Fruit fly (Drosophila melanogaster) whole organism, adult: ENCODE data around the gene stac.

Experiments
- CG11617 ChIP-seq: fragments of 200-800 bp; sonication (Bioruptor generic); optimal IDR thresholded peaks from 2 replicates; lab custom pipeline; 2017; ENCODE audit warnings: mild to moderate bottlenecking, missing biosample characterization, missing genetic modification reagents, missing genetic modification characterization
- CG12768 ChIP-seq: fragments of 200-800 bp; sonication (Bioruptor generic); optimal IDR thresholded peaks from 2 replicates; lab custom pipeline; 2017; ENCODE audit warnings: missing biosample characterization, missing genetic modification characterization, mild to moderate bottlenecking, moderate library complexity, missing genetic modification reagents
- CG14711 ChIP-seq: fragments of 200-800 bp; sonication (Bioruptor generic); optimal IDR thresholded peaks from 2 replicates; lab custom pipeline; 2018; ENCODE audit warnings: missing biosample characterization, mild to moderate bottlenecking, missing genetic modification characterization, moderate library complexity
- CG1620 ChIP-seq: fragments of 200-800 bp; sonication (Bioruptor generic); optimal IDR thresholded peaks from 2 replicates; lab custom pipeline; 2016; ENCODE audit warnings: missing biosample characterization, missing genetic modification characterization
- CG33017 ChIP-seq: fragments of 200-800 bp; sonication (Bioruptor generic); optimal IDR thresholded peaks from 2 replicates; lab custom pipeline; 2018; ENCODE audit warnings: missing biosample characterization, mild to moderate bottlenecking, missing genetic modification characterization, moderate library complexity
- CG5204 ChIP-seq: fragments of 200-800 bp; sonication (Bioruptor generic); optimal IDR thresholded peaks from 2 replicates; lab custom pipeline; 2016; ENCODE audit warnings: missing biosample characterization, missing genetic modification characterization
- CG7045 ChIP-seq: fragments of 200-800 bp; sonication (Bioruptor generic); optimal IDR thresholded peaks from 2 replicates; lab custom pipeline; 2017; ENCODE audit warnings: missing biosample characterization, mild to moderate bottlenecking, missing genetic modification characterization
- CG7101 ChIP-seq: fragments of 200-800 bp; sonication (Bioruptor generic); optimal IDR thresholded peaks from 2 replicates; lab custom pipeline; 2018; ENCODE audit warnings: missing biosample characterization, mild to moderate bottlenecking, missing genetic modification characterization, moderate library complexity
- Clk ChIP-seq: fragments of 200-800 bp; sonication (Bioruptor generic); optimal IDR thresholded peaks from 2 replicates; lab custom pipeline; 2017; ENCODE audit warnings: missing biosample characterization, missing genetic modification characterization
- Crg-1 ChIP-seq: fragments of 200-800 bp; sonication (Bioruptor generic); optimal IDR thresholded peaks from 2 replicates; lab custom pipeline; 2016; ENCODE audit warnings: missing biosample characterization, missing genetic modification characterization
- Hr96 ChIP-seq: fragments of 200-800 bp; sonication (Bioruptor generic); optimal IDR thresholded peaks from 2 replicates; lab custom pipeline; 2016; ENCODE audit warnings: missing biosample characterization, missing genetic modification characterization
- Mnt ChIP-seq: fragments of 200-800 bp; sonication (Bioruptor generic); optimal IDR thresholded peaks from 2 replicates; lab custom pipeline; 2016; ENCODE audit warnings: missing biosample characterization, mild to moderate bottlenecking, missing genetic modification characterization
- bab1 ChIP-seq: fragments of 200-800 bp; sonication (Bioruptor generic); optimal IDR thresholded peaks from 3 replicates; lab custom pipeline; 2019; ENCODE audit warnings: missing biosample characterization, mild to moderate bottlenecking, missing genetic modification characterization, moderate library complexity
- cic ChIP-seq: fragments of 200-800 bp; sonication (Bioruptor generic); optimal IDR thresholded peaks from 2 replicates; lab custom pipeline; 2017; ENCODE audit warnings: missing biosample characterization, mild to moderate bottlenecking, missing genetic modification characterization, moderate library complexity
- cnc ChIP-seq, 2 experiments: fragments of >200 bp; optimal IDR thresholded peaks; 2 replicates each; lab custom pipeline; 2017
- kay ChIP-seq: fragments of 200-800 bp; sonication (Bioruptor generic); peaks from one replicate; lab custom pipeline; 2016; ENCODE audit warnings: missing biosample characterization, missing genetic modification characterization, borderline replicate concordance
- ovo ChIP-seq: fragments of 200-800 bp; sonication (Bioruptor generic); optimal IDR thresholded peaks from 2 replicates; lab custom pipeline; 2016; ENCODE audit warnings: missing biosample characterization, missing genetic modification characterization
- pad ChIP-seq: fragments of 200-800 bp; sonication (Bioruptor generic); optimal IDR thresholded peaks from 3 replicates; lab custom pipeline; 2017; ENCODE audit warnings: missing biosample characterization, missing genetic modification characterization, mild to moderate bottlenecking, moderate library complexity, missing genetic modification reagents
- tj ChIP-seq: fragments of 200-800 bp; sonication (Bioruptor generic); optimal IDR thresholded peaks from 3 replicates; lab custom pipeline; 2017; ENCODE audit warnings: missing biosample characterization, mild to moderate bottlenecking, missing genetic modification characterization, moderate library complexity
- toe ChIP-seq: fragments of 200-800 bp; sonication (Bioruptor generic); optimal IDR thresholded peaks from 2 replicates; lab custom pipeline; 2016; ENCODE audit warnings: missing biosample characterization, missing genetic modification characterization

The stac gene

dm6 chr3R:25082348-25082747, 26.3 kb downstream of the stac start, which contains the start of gene fd96Ca:
fd96Ca (plus strand) TSS chr3R:25082684.
- no peak for TF ChIP-seq Mnt
- no peak for TF ChIP-seq CG14711 (tag; lab: Kevin White, UChicago)
- no peak for TF ChIP-seq CG11617 (GFP tag; lab: Kevin White, UChicago)
- TF ChIP-seq CG7101, result no peak
- TF ChIP-seq cnc (optimal IDR thresholded peaks at IDR 0.05; lab: Kevin White, UChicago), result no peak
- TF ChIP-seq CG7045, result no peak
- TF ChIP-seq Hr96 (GFP tag; lab: Kevin White, UChicago), result no peak
- TF ChIP-seq Clk, result no peak
- no peak for TF ChIP-seq kay (GFP tag; lab: Kevin White, UChicago)
- TF ChIP-seq cic (GFP tag; lab: Kevin White, UChicago), result no peak
- no peak for TF ChIP-seq tj (GFP tag; lab: Kevin White, UChicago)
- TF ChIP-seq ovo, result no peak
- no peak for TF ChIP-seq CG5204 (GFP tag; lab: Kevin White, UChicago)
- TF ChIP-seq bab1 (GFP tag; lab: Kevin White, UChicago), result no peak
- no peak for TF ChIP-seq CG12768 (GFP tag; lab: Kevin White, UChicago)
- no peak for TF ChIP-seq Crg-1 (GFP tag; lab: Kevin White, UChicago)
- TF ChIP-seq toe (GFP tag; lab: Kevin White, UChicago), result no peak
- TF ChIP-seq CG33017 (tag; lab: Kevin White, UChicago), result no peak
- TF ChIP-seq pad (GFP tag; lab: Kevin White, UChicago), result no peak

- no peak for TF ChIP-seq Crg-1 (GFP tag; lab: Kevin White, UChicago)
- no peak for TF ChIP-seq cnc (optimal IDR thresholded peaks at IDR 0.05; lab: Kevin White, UChicago)
- no peak for TF ChIP-seq toe (GFP tag; lab: Kevin White, UChicago)
- TF ChIP-seq CG14711 (tag; lab: Kevin White, UChicago), result no peak
- TF ChIP-seq pad (GFP tag; lab: Kevin White, UChicago), result no peak
- TF ChIP-seq tj (GFP tag; lab: Kevin White, UChicago), result no peak
- TF ChIP-seq kay (GFP tag; lab: Kevin White, UChicago), result no peak
- TF ChIP-seq bab1 (GFP tag; lab: Kevin White, UChicago), result no peak
- TF ChIP-seq CG33017 (tag; lab: Kevin White, UChicago), result no peak
- no peak for TF ChIP-seq CG5204 (GFP tag; lab: Kevin White, UChicago)
- no peak for TF ChIP-seq CG7101
- TF ChIP-seq Clk, result no peak
- TF ChIP-seq cic (GFP tag; lab: Kevin White, UChicago), result no peak
- TF ChIP-seq ovo, result no peak
- no peak for TF ChIP-seq Mnt
- TF ChIP-seq CG12768 (GFP tag; lab: Kevin White, UChicago), result no peak
- TF ChIP-seq Hr96 (GFP tag; lab: Kevin White, UChicago), result no peak
Measured at dm6 chr3R:25094639-25095038, 38.6 kb downstream of the stac start, which contains the start of gene fd96Cb. fd96Cb (plus strand) TSS chr3R:25095012.

DNA sequence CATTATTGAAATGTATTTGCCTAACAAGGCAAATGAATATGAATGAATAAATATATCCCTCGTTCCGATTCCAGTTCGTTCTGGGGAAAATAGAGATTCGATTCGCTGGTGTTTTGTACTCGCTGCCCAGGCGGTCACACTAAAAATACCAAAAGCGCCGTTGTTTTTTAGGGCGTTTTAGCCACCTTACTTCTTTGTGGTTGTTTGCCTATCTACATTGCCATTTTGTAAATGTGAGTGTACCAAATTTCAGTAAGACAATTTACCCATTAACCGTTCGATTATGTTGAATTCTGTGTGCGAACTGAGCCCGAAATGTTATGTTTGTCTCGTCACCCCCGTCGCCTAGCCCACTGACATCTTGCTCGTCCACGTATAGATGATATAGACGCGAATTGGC, 41.4 kb downstream of the stac start, which contains the start of the genes CG33095 and CG33096:
Gene CG33095, plus strand, starts transcription at position 187 of the 400 bp plus-strand sequence.
Gene CG33096, plus strand, starts transcription at position 187 of the 400 bp plus-strand sequence.
- TF ChIP-seq Clk, result no peak
- TF ChIP-seq CG1620 (GFP tag; lab: Kevin White, UChicago), result peak; percentile 21

DNA sequence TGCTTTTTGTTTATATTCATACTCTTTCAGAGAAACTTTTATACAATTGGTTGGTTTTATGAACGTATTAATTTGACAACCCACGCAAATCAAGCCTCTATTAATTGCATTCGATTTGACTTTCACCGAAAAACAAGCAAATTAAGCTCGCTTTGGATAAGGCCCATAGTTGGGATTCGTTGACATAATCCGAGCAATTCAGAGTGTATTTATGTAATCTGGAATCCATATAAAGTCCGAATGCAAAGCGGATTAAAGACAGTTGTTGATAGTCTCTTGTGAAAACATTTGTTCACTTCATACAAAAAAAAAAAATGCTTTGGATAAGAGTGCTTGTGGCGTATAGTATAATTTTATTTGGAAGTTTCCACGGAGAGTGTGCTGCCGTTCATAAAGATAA, 46.2 kb downstream of the stac start, which contains the start of gene CG45095:
Gene CG45095, plus strand, starts transcription at position 301 of the 400 bp plus-strand sequence.
- no peak for TF ChIP-seq pad (GFP tag; lab: Kevin White, UChicago)
- no peak for TF ChIP-seq CG33017 (tag; lab: Kevin White, UChicago)
- no peak for TF ChIP-seq CG7045
- TF ChIP-seq CG1620 (GFP tag; lab: Kevin White, UChicago), result no peak
- TF ChIP-seq tj (GFP tag; lab: Kevin White, UChicago), result no peak
- TF ChIP-seq CG7101, result no peak
- TF ChIP-seq Hr96 (GFP tag; lab: Kevin White, UChicago), result no peak
- TF ChIP-seq CG14711 (tag; lab: Kevin White, UChicago), result no peak
- no peak for TF ChIP-seq cnc (optimal IDR thresholded peaks at IDR 0.05; lab: Kevin White, UChicago)
- no peak for TF ChIP-seq bab1 (GFP tag; lab: Kevin White, UChicago)
- no peak for TF ChIP-seq cic (GFP tag; lab: Kevin White, UChicago)
- no peak for TF ChIP-seq ovo
- no peak for TF ChIP-seq CG5204 (GFP tag; lab: Kevin White, UChicago)
- TF ChIP-seq Clk, result no peak
- no peak for TF ChIP-seq kay (GFP tag; lab: Kevin White, UChicago)

- TF ChIP-seq bab1 (GFP tag; lab: Kevin White, UChicago), result no peak
- TF ChIP-seq tj (GFP tag; lab: Kevin White, UChicago), result no peak
- TF ChIP-seq CG33017 (tag; lab: Kevin White, UChicago), result no peak
- TF ChIP-seq Hr96 (GFP tag; lab: Kevin White, UChicago), result no peak
- no peak for TF ChIP-seq ovo
- no peak for TF ChIP-seq cnc (optimal IDR thresholded peaks at IDR 0.05; lab: Kevin White, UChicago)
- TF ChIP-seq cic (GFP tag; lab: Kevin White, UChicago), result no peak
- no peak for TF ChIP-seq CG7101
- no peak for TF ChIP-seq CG14711 (tag; lab: Kevin White, UChicago)
- no peak for TF ChIP-seq CG7045
- no peak for TF ChIP-seq pad (GFP tag; lab: Kevin White, UChicago)
- TF ChIP-seq Mnt, result no peak
Measured at dm6 chr3R:25108932-25109331, 52.8 kb downstream of the stac start, which contains the start of gene CG34027. CG34027 (minus strand) TSS chr3R:25109032.

- TF ChIP-seq CG12768 (GFP tag; lab: Kevin White, UChicago) (no peak), CG11617 (GFP tag; lab: Kevin White, UChicago) (no peak), Crg-1 (GFP tag; lab: Kevin White, UChicago) (no peak), CG7045 (no peak), ovo (no peak), CG33017 (tag; lab: Kevin White, UChicago) (no peak), CG7101 (no peak), CG14711 (tag; lab: Kevin White, UChicago) (no peak), CG5204 (GFP tag; lab: Kevin White, UChicago) (no peak), Mnt (no peak), Hr96 (GFP tag; lab: Kevin White, UChicago) (no peak), kay (GFP tag; lab: Kevin White, UChicago) (no peak), Clk (no peak), pad (GFP tag; lab: Kevin White, UChicago) (no peak), tj (GFP tag; lab: Kevin White, UChicago) (no peak)
Measured at dm6 chr3R:25112466-25112939, 56.4 kb downstream of the stac start, which contains the start of gene Nepl16. Nepl16 (minus strand) TSS chr3R:25112516.
